Worm (Caenorhabditis elegans): ENCODE data around the gene F21D5.5.

Gene F21D5.5

DNA sequence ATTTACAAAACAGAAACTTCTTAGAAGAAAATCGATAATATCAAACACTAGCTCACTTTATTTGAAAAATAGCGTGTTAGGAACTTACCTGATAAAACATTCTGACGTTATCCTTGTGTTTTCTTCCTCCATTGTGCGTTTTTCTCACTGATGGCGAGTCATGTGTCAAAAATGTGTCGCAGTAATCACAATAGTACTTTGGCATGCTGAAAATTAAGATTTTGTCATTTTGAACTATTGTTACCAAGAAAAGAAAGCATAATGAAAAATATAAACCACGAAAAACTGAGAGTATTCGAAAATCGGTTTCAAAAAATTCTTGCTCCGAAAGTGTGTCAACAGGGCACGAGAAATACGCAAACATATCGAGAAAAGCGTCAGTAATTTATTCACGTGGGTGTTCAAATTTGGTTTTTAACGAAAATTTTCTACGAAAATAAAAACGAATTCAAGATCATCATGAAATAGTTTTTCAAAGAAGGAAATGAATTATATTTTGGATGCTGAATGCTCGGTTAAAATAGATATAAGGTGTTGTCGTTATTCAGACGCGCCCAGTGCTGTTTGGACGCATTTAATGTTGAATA is 51.5 kb downstream of the F21D5.5 start, which contains the start of gene snrp-3 (continued):
- TF ChIP-seq F49E8.2 (tag; optimal IDR thresholded peaks at IDR 0.05; ENCODE audit: insufficient read depth) (peak; percentile 10), lin-26 (GFP tag; IDR thresholded peaks at IDR 0.05) (0 out of 2 replicates have a peak, but pooled peaks have one; percentile 6), pbrm-1 (GFP tag; IDR thresholded peaks at IDR 0.05) (peak; percentile 43; the same call in 1 of the 2 replicates), mes-4 (tag; optimal IDR thresholded peaks at IDR 0.05) (no peak), him-1 (tag; optimal IDR thresholded peaks at IDR 0.05) (no peak), atf-7 (tag; optimal IDR thresholded peaks at IDR 0.05) (no peak), nhr-90 (tag; optimal IDR thresholded peaks at IDR 0.05) (no peak), F37B4.10 (GFP tag; IDR thresholded peaks at IDR 0.05) (no peak), pha-4 (tag; optimal IDR thresholded peaks at IDR 0.05) (no peak), tbx-9 (tag; optimal IDR thresholded peaks at IDR 0.05; ENCODE audit: borderline replicate concordance) (no peak), hsf-1 (GFP tag; IDR thresholded peaks at IDR 0.05) (peak; percentile 32; the same call in 1 of the 2 replicates), lin-54 (GFP tag; optimal IDR thresholded peaks at IDR 0.05) (peak; percentile 95), egl-44 (GFP tag; IDR thresholded peaks at IDR 0.05) (no peak), F22D6.2 (tag; optimal IDR thresholded peaks at IDR 0.05) (no peak), ztf-6 (GFP tag; IDR thresholded peaks at IDR 0.05) (no peak), hlh-26 (GFP tag; conservative IDR thresholded peaks at IDR 0.05) (no peak), attf-3 (GFP tag; conservative IDR thresholded peaks at IDR 0.05) (peak; percentile 59; the same call in 1 of the 2 replicates), ztf-26 (tag; optimal IDR thresholded peaks at IDR 0.05) (no peak), B0035.1 (tag; optimal IDR thresholded peaks at IDR 0.05) (no peak), egrh-3 (GFP tag; IDR thresholded peaks at IDR 0.05) (no peak), snpc-1.3 (tag; optimal IDR thresholded peaks at IDR 0.05; ENCODE audit: insufficient read depth) (peak; percentile 59), egl-18 (GFP tag; IDR thresholded peaks at IDR 0.05) (no peak), mcd-1 (GFP tag; IDR thresholded peaks at IDR 0.05) (peak; percentile 76), C17E4.6 (GFP tag; IDR thresholded peaks at IDR 0.05) (no peak), snpc-3.4 (tag; optimal IDR thresholded peaks at IDR 0.05) (no peak), gei-17 (GFP tag; optimal IDR thresholded peaks at IDR 0.05) (no peak), tbp1 (GFP tag; optimal IDR thresholded peaks at IDR 0.05) (peak; percentile 21), F57A8.1 (GFP tag; optimal IDR thresholded peaks at IDR 0.05) (no peak), repo-1 (tag; optimal IDR thresholded peaks at IDR 0.05) (peak; percentile 25), ztf-18 (tag; optimal IDR thresholded peaks at IDR 0.05) (peak; percentile 96), snpc-1.1 (tag; optimal IDR thresholded peaks at IDR 0.05; ENCODE audit: insufficient read depth) (peak; percentile 1), ztf-25 (GFP tag; IDR thresholded peaks at IDR 0.05) (no peak), ceh-79 (tag; optimal IDR thresholded peaks at IDR 0.05) (no peak), ama-1 (optimal IDR thresholded peaks at IDR 0.05) (no peak), ama-1 (GFP tag; optimal IDR thresholded peaks at IDR 0.05) (no peak), zfh-2 (GFP tag; conservative IDR thresholded peaks at IDR 0.05) (no peak)

ce11 chrIV:8686966-8687365 is 52.2 kb downstream of the F21D5.5 start:
- TF ChIP-seq unc-62 (GFP tag; optimal IDR thresholded peaks at IDR 0.05) (no peak), Y95B8A.8 (GFP tag; IDR thresholded peaks at IDR 0.05) (0 out of 2 replicates have a peak, but pooled peaks have one; percentile 11), atf-7 (tag; optimal IDR thresholded peaks at IDR 0.05) (no peak)

Data from whole organism, young adult.